Fruit fly (Drosophila melanogaster) whole organism, prepupa: ENCODE measurements around the gene CG43924.

ENCODE experiments used
- CG1621 ChIP-seq: fragments of 200-800 bp; sonication (Bioruptor generic); optimal IDR thresholded peaks from 3 replicates; lab custom pipeline; 2018; ENCODE audit warnings: missing biosample characterization, mild to moderate bottlenecking, missing genetic modification characterization
- CG16779 ChIP-seq: fragments of 200-800 bp; sonication (Bioruptor generic); optimal IDR thresholded peaks from 3 replicates; lab custom pipeline; 2017; ENCODE audit warnings: missing biosample characterization, mild to moderate bottlenecking, missing genetic modification characterization
- CG8632 ChIP-seq: fragments of 200-800 bp; sonication (Bioruptor generic); optimal IDR thresholded peaks from 3 replicates; lab custom pipeline; 2016; ENCODE audit warnings: missing biosample characterization, missing genetic modification characterization
- CG9139 ChIP-seq: fragments of 200-800 bp; sonication (Bioruptor generic); optimal IDR thresholded peaks from 3 replicates; lab custom pipeline; 2017; ENCODE audit warnings: missing biosample characterization, mild to moderate bottlenecking, missing genetic modification characterization
- Met ChIP-seq: fragments of 200-800 bp; sonication (Bioruptor generic); optimal IDR thresholded peaks from 3 replicates; lab custom pipeline; 2016; ENCODE audit warnings: missing biosample characterization, missing genetic modification characterization
- achi ChIP-seq: fragments of 200-800 bp; sonication (Bioruptor generic); optimal IDR thresholded peaks from 3 replicates; lab custom pipeline; 2016; ENCODE audit warnings: missing biosample characterization, missing genetic modification characterization
- fd85E ChIP-seq: fragments of 200-800 bp; sonication (Bioruptor generic); optimal IDR thresholded peaks from 3 replicates; lab custom pipeline; 2016; ENCODE audit warnings: missing biosample characterization, missing genetic modification characterization
- pdm3 ChIP-seq: fragments of 200-800 bp; sonication (Bioruptor generic); optimal IDR thresholded peaks from 3 replicates; lab custom pipeline; 2016; ENCODE audit warnings: missing biosample characterization, missing genetic modification characterization

- TF ChIP-seq CG16779 (no peak), pdm3 (GFP tag; lab: Kevin White, UChicago) (no peak), CG1621 (tag; lab: Kevin White, UChicago) (no peak), Met (GFP tag; lab: Kevin White, UChicago) (no peak), achi (GFP tag; lab: Kevin White, UChicago) (no peak), fd85E (GFP tag; lab: Kevin White, UChicago) (no peak), CG8632 (no peak), CG9139 (GFP tag; lab: Kevin White, UChicago) (no peak)
Measured at dm6 chr2L:15740918-15741317, 30.0 kb upstream of the CG43924 start.
